Worm (Caenorhabditis elegans): ENCODE results near the gene gtbp-1.
A peak's percentile ranks its signal among the peaks of the same experiment; 100 is the strongest.

The gtbp-1 gene

ce11 chrIV:10157489-10158088, 28.8 kb upstream of the gtbp-1 start, which contains the start of gene ttr-53:
Gene ttr-53, plus strand, starts transcription at chrIV:10158038.
- TF ChIP-seq lin-54 (GFP tag; optimal IDR thresholded peaks at IDR 0.05): no peak
- TF ChIP-seq let-607 (tag; optimal IDR thresholded peaks at IDR 0.05): peak; percentile 87 to 90
- TF ChIP-seq nhr-80 (tag; optimal IDR thresholded peaks at IDR 0.05): peak; percentile 6

- TF ChIP-seq ceh-79 (tag; optimal IDR thresholded peaks at IDR 0.05) (no peak), atf-7 (tag; optimal IDR thresholded peaks at IDR 0.05) (no peak), F57C9.4 (tag; optimal IDR thresholded peaks at IDR 0.05) (no peak), madf-8 (GFP tag; conservative IDR thresholded peaks at IDR 0.05) (peak; percentile 78), madf-6 (GFP tag; IDR thresholded peaks at IDR 0.05) (peak; percentile 90), snpc-4 (GFP tag; optimal IDR thresholded peaks at IDR 0.05) (no peak), snpc-4 (tag; optimal IDR thresholded peaks at IDR 0.05) (peak in 1 of 4 experiments; percentile 24), ztf-18 (tag; optimal IDR thresholded peaks at IDR 0.05) (no peak), madf-3 (GFP tag; IDR thresholded peaks at IDR 0.05) (no peak), lir-1 (GFP tag; conservative IDR thresholded peaks at IDR 0.05) (no peak), lin-54 (GFP tag; optimal IDR thresholded peaks at IDR 0.05) (peak; percentile 10), nfyb-1 (GFP tag; IDR thresholded peaks at IDR 0.05) (no peak), F49E8.2 (tag; optimal IDR thresholded peaks at IDR 0.05; ENCODE audit: insufficient read depth) (peak; percentile 31), lin-35 (GFP tag; optimal IDR thresholded peaks at IDR 0.05) (no peak), snpc-1.1 (tag; optimal IDR thresholded peaks at IDR 0.05; ENCODE audit: insufficient read depth) (no peak), ztf-26 (tag; optimal IDR thresholded peaks at IDR 0.05) (no peak), him-1 (tag; optimal IDR thresholded peaks at IDR 0.05) (peak; percentile 22), aptf-2 (GFP tag; conservative IDR thresholded peaks at IDR 0.05) (no peak), lsl-1 (GFP tag; optimal IDR thresholded peaks at IDR 0.05) (peak; percentile 95), B0019.2 (GFP tag; conservative IDR thresholded peaks at IDR 0.05) (no peak), lsy-27 (tag; optimal IDR thresholded peaks at IDR 0.05; ENCODE audit: borderline replicate concordance, insufficient read depth) (no peak), T07F8.4 (tag; optimal IDR thresholded peaks at IDR 0.05) (no peak), ztf-3 (GFP tag; optimal IDR thresholded peaks at IDR 0.05) (no peak), tlf-1 (GFP tag; optimal IDR thresholded peaks at IDR 0.05) (no peak), K12H6.12 (tag; optimal IDR thresholded peaks at IDR 0.05) (no peak), sea-2 (GFP tag; IDR thresholded peaks at IDR 0.05) (no peak), akir-1 (GFP tag; optimal IDR thresholded peaks at IDR 0.05) (no peak), tbx-9 (tag; optimal IDR thresholded peaks at IDR 0.05; ENCODE audit: borderline replicate concordance) (no peak), nhr-179 (tag; optimal IDR thresholded peaks at IDR 0.05) (no peak), somi-1 (GFP tag; optimal IDR thresholded peaks at IDR 0.05) (no peak), lin-40 (tag; optimal IDR thresholded peaks at IDR 0.05) (no peak), aptf-3 (GFP tag; IDR thresholded peaks at IDR 0.05) (no peak), ztf-28 (GFP tag; IDR thresholded peaks at IDR 0.05) (no peak), dox-1 (GFP tag; IDR thresholded peaks at IDR 0.05) (0 out of 2 replicates have a peak, but pooled peaks have one; percentile 30), C17E4.6 (GFP tag; IDR thresholded peaks at IDR 0.05) (no peak), ceh-91 (GFP tag; IDR thresholded peaks at IDR 0.05) (0 out of 2 replicates have a peak, but pooled peaks have one; percentile 33), bed-1 (GFP tag; IDR thresholded peaks at IDR 0.05) (no peak), F52B5.7 (tag; optimal IDR thresholded peaks at IDR 0.05) (no peak), D2030.7 (GFP tag; IDR thresholded peaks at IDR 0.05) (peak; percentile 51), F22D6.2 (tag; optimal IDR thresholded peaks at IDR 0.05) (no peak), nfya-1 (tag; optimal IDR thresholded peaks at IDR 0.05; ENCODE audit: borderline replicate concordance, insufficient read depth) (no peak), bed-2 (GFP tag; IDR thresholded peaks at IDR 0.05) (no peak), ztf-25 (GFP tag; IDR thresholded peaks at IDR 0.05) (no peak), attf-3 (GFP tag; conservative IDR thresholded peaks at IDR 0.05) (no peak)
Observed at ce11 chrIV:10157034-10157433, 28.3 kb upstream of the gtbp-1 start.

Measured in whole organism, young adult.